Worm (Caenorhabditis elegans): ENCODE results near the gene srt-6.

Gene srt-6

DNA sequence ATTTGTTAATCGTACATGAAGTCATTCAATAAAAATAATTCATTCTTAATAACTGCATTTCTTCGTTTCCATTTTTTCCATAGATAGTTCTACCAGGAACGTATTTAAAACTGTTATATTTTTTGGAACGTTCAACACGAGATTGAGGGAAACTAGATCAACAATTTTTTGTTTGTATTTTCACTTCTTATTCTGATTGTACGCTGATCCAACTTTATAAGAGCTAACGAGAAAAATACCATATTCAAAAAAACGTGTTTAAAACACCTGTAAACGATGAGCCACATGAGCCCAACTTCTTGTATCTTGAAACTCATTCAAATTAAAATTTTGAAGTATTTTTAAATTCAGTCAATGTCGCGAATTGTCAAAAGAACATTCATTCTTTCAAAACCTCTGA lies 8.0 kb upstream of the srt-6 start (continued):
- no peak for TF ChIP-seq dpl-1 (GFP tag; optimal IDR thresholded peaks at IDR 0.05)

ce11 chrV:7415780-7416428 lies 7.3 kb upstream of the srt-6 start, which contains the start of gene F18E3.13:
Gene F18E3.13, plus strand, starts transcription at chrV:7416164.
- no peak for TF ChIP-seq sea-2 (GFP tag; IDR thresholded peaks at IDR 0.05)
- TF ChIP-seq chd-7 (tag; optimal IDR thresholded peaks at IDR 0.05) = peak; percentile 7
- TF ChIP-seq hlh-26 (GFP tag; conservative IDR thresholded peaks at IDR 0.05) = no peak
- no peak for TF ChIP-seq dox-1 (GFP tag; IDR thresholded peaks at IDR 0.05)
- no peak for TF ChIP-seq xnd-1 (tag; optimal IDR thresholded peaks at IDR 0.05)
- TF ChIP-seq F49E8.2 (tag; optimal IDR thresholded peaks at IDR 0.05; ENCODE audit: insufficient read depth) = no peak
- TF ChIP-seq D2030.7 (GFP tag; IDR thresholded peaks at IDR 0.05) = no peak
- TF ChIP-seq lin-40 (tag; optimal IDR thresholded peaks at IDR 0.05) = peak; percentile 35
- TF ChIP-seq atf-7 (tag; optimal IDR thresholded peaks at IDR 0.05) = peak; percentile 69
- no peak for TF ChIP-seq bed-2 (GFP tag; IDR thresholded peaks at IDR 0.05)
- TF ChIP-seq zfh-2 (GFP tag; conservative IDR thresholded peaks at IDR 0.05) = no peak
- TF ChIP-seq T07F8.4 (tag; optimal IDR thresholded peaks at IDR 0.05) = no peak
- TF ChIP-seq snpc-4 (GFP tag; optimal IDR thresholded peaks at IDR 0.05) = no peak
- TF ChIP-seq snpc-4 (tag; optimal IDR thresholded peaks at IDR 0.05) = no peak
- no peak for TF ChIP-seq lsy-27 (tag; optimal IDR thresholded peaks at IDR 0.05; ENCODE audit: borderline replicate concordance, insufficient read depth)
- TF ChIP-seq nfyb-1 (GFP tag; IDR thresholded peaks at IDR 0.05) = peak; percentile 74
- TF ChIP-seq lin-26 (GFP tag; IDR thresholded peaks at IDR 0.05) = 0 out of 2 replicates have a peak, but pooled peaks have one; percentile 27
- TF ChIP-seq mel-28 (tag; optimal IDR thresholded peaks at IDR 0.05; ENCODE audit: borderline replicate concordance) = no peak
- no peak for TF ChIP-seq unc-130 (GFP tag; optimal IDR thresholded peaks at IDR 0.05)
- TF ChIP-seq Y79H2A.3 (GFP tag; conservative IDR thresholded peaks at IDR 0.05) = no peak
- TF ChIP-seq cebp-2 (GFP tag; IDR thresholded peaks at IDR 0.05) = no peak
- TF ChIP-seq ZK185.1 (tag; optimal IDR thresholded peaks at IDR 0.05; ENCODE audit: poor library complexity, severe bottlenecking) = peak; percentile 43
- TF ChIP-seq ztf-3 (GFP tag; optimal IDR thresholded peaks at IDR 0.05) = no peak
- TF ChIP-seq mcd-1 (GFP tag; IDR thresholded peaks at IDR 0.05) = no peak
- no peak for TF ChIP-seq B0261.1 (tag; optimal IDR thresholded peaks at IDR 0.05)
- no peak for TF ChIP-seq nfya-2 (GFP tag; IDR thresholded peaks at IDR 0.05)
- 0 out of 2 replicates have a peak, but pooled peaks have one; percentile 33 for TF ChIP-seq Y53G8AR.9 (GFP tag; conservative IDR thresholded peaks at IDR 0.05)
- no peak for TF ChIP-seq attf-3 (GFP tag; conservative IDR thresholded peaks at IDR 0.05)
- no peak for TF ChIP-seq bed-1 (GFP tag; IDR thresholded peaks at IDR 0.05)
- no peak for TF ChIP-seq F39B2.1 (GFP tag; IDR thresholded peaks at IDR 0.05)
- no peak for TF ChIP-seq rpc-1 (optimal IDR thresholded peaks at IDR 0.05)
- TF ChIP-seq rpc-1 (tag; optimal IDR thresholded peaks at IDR 0.05) = no peak
- TF ChIP-seq K11D2.4 (GFP tag; IDR thresholded peaks at IDR 0.05) = 0 out of 2 replicates have a peak, but pooled peaks have one; percentile 13
- no peak for TF ChIP-seq hlh-12 (tag; optimal IDR thresholded peaks at IDR 0.05)
- no peak for TF ChIP-seq Y56A3A.18 (GFP tag; IDR thresholded peaks at IDR 0.05)
- no peak for TF ChIP-seq ceh-100 (GFP tag; IDR thresholded peaks at IDR 0.05)
- no peak for TF ChIP-seq nhr-80 (tag; optimal IDR thresholded peaks at IDR 0.05)
- TF ChIP-seq C06A6.2 (GFP tag; conservative IDR thresholded peaks at IDR 0.05) = peak; percentile 34; the same call in 1 of the 2 replicates
- TF ChIP-seq F55B11.4 (tag; optimal IDR thresholded peaks at IDR 0.05; ENCODE audit: borderline replicate concordance, insufficient read depth) = no peak
- no peak for TF ChIP-seq zim-3 (tag; optimal IDR thresholded peaks at IDR 0.05)
- TF ChIP-seq attf-6 (GFP tag; IDR thresholded peaks at IDR 0.05) = no peak
- no peak for TF ChIP-seq Y67H2A.10 (GFP tag; conservative IDR thresholded peaks at IDR 0.05)
- no peak for TF ChIP-seq athp-1 (tag; optimal IDR thresholded peaks at IDR 0.05)
- no peak for TF ChIP-seq ceh-40 (GFP tag; IDR thresholded peaks at IDR 0.05)
- peak; percentile 21 for TF ChIP-seq F22D6.2 (tag; optimal IDR thresholded peaks at IDR 0.05)
- peak; percentile 76 for TF ChIP-seq somi-1 (GFP tag; optimal IDR thresholded peaks at IDR 0.05)

Data from whole organism, young adult.